Fruit fly (Drosophila melanogaster) whole organism, embryonic: ENCODE results near the gene Kpc1.

Source experiments
- Bdp1 ChIP-seq: fragments of 200-800 bp; sonication (Bioruptor generic); optimal IDR thresholded peaks from 3 replicates; lab custom pipeline; 2016; ENCODE audit warnings: missing biosample characterization, missing genetic modification characterization
- CG10321 ChIP-seq: fragments of 200-800 bp; sonication (Bioruptor generic); IDR thresholded peaks from 2 replicates; pipeline ENCODE4 v1.3.6; 2022; ENCODE audit warnings: missing biosample characterization, missing genetic modification characterization
- CG13775 ChIP-seq: fragments of 200-800 bp; sonication (Bioruptor generic); optimal IDR thresholded peaks from 3 replicates; lab custom pipeline; 2017; ENCODE audit warnings: missing biosample characterization, mild to moderate bottlenecking, missing genetic modification characterization
- CG15269 ChIP-seq: fragments of 200-800 bp; sonication (Bioruptor generic); optimal IDR thresholded peaks from 2 replicates; lab custom pipeline; 2018; ENCODE audit warnings: missing biosample characterization, mild to moderate bottlenecking, missing genetic modification characterization, moderate library complexity
- CG1529 ChIP-seq: fragments of 200-800 bp; sonication (Bioruptor generic); optimal IDR thresholded peaks from 3 replicates; lab custom pipeline; 2018; ENCODE audit warnings: missing biosample characterization, missing genetic modification characterization
- CG17385 ChIP-seq: fragments of 200-800 bp; sonication (Bioruptor generic); optimal IDR thresholded peaks from 3 replicates; lab custom pipeline; 2018; ENCODE audit warnings: missing biosample characterization, mild to moderate bottlenecking, missing genetic modification characterization
- CG17612 ChIP-seq: fragments of 200-800 bp; sonication (Bioruptor generic); IDR thresholded peaks from 2 replicates; pipeline ENCODE4 v1.3.6; 2022; ENCODE audit warnings: missing biosample characterization, missing genetic modification characterization
- CG18599 ChIP-seq: fragments of 200-800 bp; sonication (Bioruptor generic); optimal IDR thresholded peaks from 3 replicates; lab custom pipeline; 2017; ENCODE audit warnings: missing biosample characterization, missing genetic modification characterization, mild to moderate bottlenecking, moderate library complexity, missing genetic modification reagents
- CG31365 ChIP-seq: fragments of 200-800 bp; sonication (Bioruptor generic); optimal IDR thresholded peaks from 2 replicates; lab custom pipeline; 2018; ENCODE audit warnings: missing biosample characterization, mild to moderate bottlenecking, missing genetic modification characterization
- CG4854 ChIP-seq: fragments of 200-800 bp; sonication (Bioruptor generic); optimal IDR thresholded peaks from 2 replicates; lab custom pipeline; 2016; ENCODE audit warnings: missing biosample characterization, missing genetic modification characterization, inconsistent platforms
- CG6272 ChIP-seq: fragments of 200-800 bp; sonication (Bioruptor generic); IDR thresholded peaks from 2 replicates; pipeline ENCODE4 v1.3.6; 2022; ENCODE audit warnings: missing biosample characterization, missing genetic modification characterization
- CG6683 ChIP-seq: fragments of 200-800 bp; sonication (Bioruptor generic); optimal IDR thresholded peaks from 2 replicates; lab custom pipeline; 2017; ENCODE audit warnings: missing biosample characterization, mild to moderate bottlenecking, missing genetic modification characterization, missing genetic modification reagents
- CG6689 ChIP-seq: fragments of 200-800 bp; sonication (Bioruptor generic); IDR thresholded peaks from 2 replicates; pipeline ENCODE4 v1.3.6; 2022; ENCODE audit warnings: missing biosample characterization, missing genetic modification characterization
- CG6854 ChIP-seq: fragments of 200-800 bp; sonication (Bioruptor generic); optimal IDR thresholded peaks from 3 replicates; lab custom pipeline; 2017; ENCODE audit warnings: missing biosample characterization, mild to moderate bottlenecking, missing genetic modification characterization
- CG7839 ChIP-seq: fragments of 200-800 bp; sonication (Bioruptor generic); optimal IDR thresholded peaks from 3 replicates; lab custom pipeline; 2018; ENCODE audit warnings: missing biosample characterization, mild to moderate bottlenecking, missing genetic modification characterization, moderate library complexity
- CG8290 ChIP-seq, 3 experiments: fragments of 200-800 bp; sonication (Bioruptor generic); optimal IDR thresholded peaks; 2 replicates each; lab custom pipeline; 2016 to 2019; ENCODE audit warnings: missing biosample characterization in 3 of 3, missing genetic modification characterization in 3 of 3, mild to moderate bottlenecking in 2 of 3, moderate library complexity in 1 of 3
- CG9932 ChIP-seq: fragments of 200-800 bp; sonication (Bioruptor generic); IDR thresholded peaks from 2 replicates; pipeline ENCODE4 v1.3.6; 2022; ENCODE audit warnings: missing biosample characterization, missing genetic modification characterization
- D ChIP-seq, 2 experiments: fragments of 200-800 bp in 1 of 2; fragments of >200 bp in 1 of 2; sonication (Bioruptor generic) in 1 of 2; optimal IDR thresholded peaks; 2 replicates in 1 of 2; 3 replicates in 1 of 2; lab custom pipeline; 2017; ENCODE audit warnings: mild to moderate bottlenecking in 1 of 2, missing biosample characterization in 1 of 2, missing genetic modification characterization in 1 of 2, missing genetic modification reagents in 1 of 2
- Dbx ChIP-seq: fragments of 200-800 bp; sonication (Bioruptor generic); IDR thresholded peaks from 3 replicates; pipeline ENCODE4 v1.3.6; 2022; ENCODE audit warnings: missing biosample characterization, missing genetic modification characterization
- H15 ChIP-seq: fragments of 200-800 bp; sonication (Bioruptor generic); IDR thresholded peaks from 3 replicates; pipeline ENCODE4 v1.3.6; 2022; ENCODE audit warnings: missing biosample characterization, missing genetic modification characterization
- HmgD ChIP-seq: fragments of 200-800 bp; sonication (Bioruptor generic); optimal IDR thresholded peaks from 3 replicates; lab custom pipeline; 2016; ENCODE audit warnings: missing biosample characterization, missing genetic modification characterization
- Hr51 ChIP-seq, 2 experiments: fragments of 200-800 bp; sonication (Bioruptor generic); optimal IDR thresholded peaks; 2 replicates in 1 of 2; 3 replicates in 1 of 2; lab custom pipeline; 2016 to 2018; ENCODE audit warnings: missing biosample characterization in 2 of 2, missing genetic modification characterization in 2 of 2, mild to moderate bottlenecking in 1 of 2, moderate library complexity in 1 of 2
- Hsf ChIP-seq: fragments of 200-800 bp; sonication (Bioruptor generic); optimal IDR thresholded peaks from 3 replicates; lab custom pipeline; 2016; ENCODE audit warnings: missing biosample characterization, missing genetic modification characterization
- Max ChIP-seq: fragments of 200-800 bp; sonication (Bioruptor generic); optimal IDR thresholded peaks from 2 replicates; lab custom pipeline; 2016; ENCODE audit warnings: missing biosample characterization, mild to moderate bottlenecking, missing genetic modification characterization
- NFAT ChIP-seq: fragments of 200-800 bp; sonication (Bioruptor generic); IDR thresholded peaks from 2 replicates; pipeline ENCODE4 v1.3.6; 2022; ENCODE audit warnings: missing biosample characterization, missing genetic modification characterization
- Nf-YB ChIP-seq: fragments of 200-800 bp; sonication (Bioruptor generic); optimal IDR thresholded peaks from 3 replicates; lab custom pipeline; 2019; ENCODE audit warnings: missing biosample characterization, mild to moderate bottlenecking, missing genetic modification characterization, moderate library complexity
- Optix ChIP-seq: fragments of 200-800 bp; sonication (Bioruptor generic); IDR thresholded peaks from 3 replicates; pipeline ENCODE4 v1.3.6; 2022; ENCODE audit warnings: missing biosample characterization, missing genetic modification characterization
- Rx ChIP-seq: fragments of 200-800 bp; sonication (Bioruptor generic); IDR thresholded peaks from 2 replicates; pipeline ENCODE4 v1.3.6; 2022; ENCODE audit warnings: missing biosample characterization, missing genetic modification characterization
- TFAM ChIP-seq: fragments of 200-800 bp; sonication (Bioruptor generic); optimal IDR thresholded peaks from 2 replicates; lab custom pipeline; 2017; ENCODE audit warnings: missing biosample characterization, missing genetic modification characterization, inconsistent platforms
- Xbp1 ChIP-seq: fragments of 200-800 bp; sonication (Bioruptor generic); optimal IDR thresholded peaks from 3 replicates; lab custom pipeline; 2016; ENCODE audit warnings: missing biosample characterization, mild to moderate bottlenecking, missing genetic modification characterization
- YL-1 ChIP-seq: fragments of 200-800 bp; sonication (Bioruptor generic); optimal IDR thresholded peaks from 3 replicates; lab custom pipeline; 2017; ENCODE audit warnings: missing biosample characterization, mild to moderate bottlenecking, missing genetic modification characterization
- ab ChIP-seq: fragments of 200-800 bp; sonication (Bioruptor generic); optimal IDR thresholded peaks from 2 replicates; lab custom pipeline; 2016; ENCODE audit warnings: missing biosample characterization, missing genetic modification characterization
- ash1 ChIP-seq: fragments of 200-800 bp; sonication (Bioruptor generic); optimal IDR thresholded peaks from 2 replicates; lab custom pipeline; 2018; ENCODE audit warnings: missing biosample characterization, mild to moderate bottlenecking, missing genetic modification characterization
- bcd ChIP-seq: fragments of 200-800 bp; sonication (Bioruptor generic); optimal IDR thresholded peaks from 2 replicates; lab custom pipeline; 2017; ENCODE audit warnings: missing biosample characterization, mild to moderate bottlenecking, missing genetic modification characterization
- btn ChIP-seq: fragments of 200-800 bp; sonication (Bioruptor generic); optimal IDR thresholded peaks from 2 replicates; lab custom pipeline; 2016; ENCODE audit warnings: missing biosample characterization, missing genetic modification characterization
- chm ChIP-seq: fragments of 200-800 bp; sonication (Bioruptor generic); IDR thresholded peaks from 2 replicates; pipeline ENCODE4 v1.3.6; 2022; ENCODE audit warnings: missing biosample characterization, missing genetic modification characterization
- corto ChIP-seq: fragments of 200-800 bp; sonication (Bioruptor generic); optimal IDR thresholded peaks from 2 replicates; lab custom pipeline; 2016; ENCODE audit warnings: missing biosample characterization, mild to moderate bottlenecking, missing genetic modification characterization, moderate library complexity
- crc ChIP-seq: fragments of 200-800 bp; sonication (Bioruptor generic); optimal IDR thresholded peaks from 2 replicates; lab custom pipeline; 2016; ENCODE audit warnings: missing biosample characterization, missing genetic modification characterization
- dpn ChIP-seq, 2 experiments: fragments of 200-800 bp; sonication (Bioruptor generic); optimal IDR thresholded peaks; 3 replicates each; lab custom pipeline; 2016; ENCODE audit warnings: missing biosample characterization in 2 of 2, missing genetic modification characterization in 2 of 2
- grau ChIP-seq: fragments of 200-800 bp; optimal IDR thresholded peaks from 3 replicates; lab custom pipeline; 2019; ENCODE audit warnings: missing biosample characterization, mild to moderate bottlenecking, missing genetic modification characterization, moderate library complexity
- inv ChIP-seq: fragments of 200-800 bp; sonication (Bioruptor generic); IDR thresholded peaks from 2 replicates; pipeline ENCODE4 v1.3.6; 2022; ENCODE audit warnings: missing biosample characterization, missing genetic modification characterization; ENCODE audit not compliant: partially characterized antibody
- jing ChIP-seq: fragments of 200-800 bp; sonication (Bioruptor generic); optimal IDR thresholded peaks from 2 replicates; lab custom pipeline; 2018; ENCODE audit warnings: missing biosample characterization, mild to moderate bottlenecking, missing genetic modification characterization
- jumu ChIP-seq: fragments of 200-800 bp; sonication (Bioruptor generic); optimal IDR thresholded peaks from 3 replicates; lab custom pipeline; 2016; ENCODE audit warnings: missing biosample characterization, missing genetic modification characterization
- kah ChIP-seq: fragments of 200-800 bp; sonication (Bioruptor generic); optimal IDR thresholded peaks from 2 replicates; lab custom pipeline; 2018; ENCODE audit warnings: missing biosample characterization, mild to moderate bottlenecking, missing genetic modification characterization
- pros ChIP-seq: fragments of 200-800 bp; sonication (Bioruptor generic); optimal IDR thresholded peaks from 3 replicates; lab custom pipeline; 2019; ENCODE audit warnings: missing biosample characterization, mild to moderate bottlenecking, missing genetic modification characterization, moderate library complexity
- rib ChIP-seq: fragments of 200-800 bp; sonication (Bioruptor generic); IDR thresholded peaks from 2 replicates; pipeline ENCODE4 v1.3.6; 2022; ENCODE audit warnings: missing biosample characterization, missing genetic modification characterization
- slou ChIP-seq: fragments of 200-800 bp; sonication (Bioruptor generic); optimal IDR thresholded peaks from 3 replicates; lab custom pipeline; 2016; ENCODE audit warnings: missing biosample characterization, missing genetic modification characterization
- vfl ChIP-seq: fragments of 200-800 bp; sonication (Bioruptor generic); optimal IDR thresholded peaks from 2 replicates; lab custom pipeline; 2016; ENCODE audit warnings: missing biosample characterization, missing genetic modification characterization

The Kpc1 gene

dm6 chr3R:15208712-15209499 is 12.9 kb upstream of the Kpc1 start, which contains the start of the genes Spn88Eb and Mau2 (continued):
- TF ChIP-seq Bdp1 (GFP tag; lab: Kevin White, UChicago), result peak; percentile 56
- no peak for TF ChIP-seq CG1529 (GFP tag; lab: Kevin White, UChicago)
- 0 out of 3 replicates have a peak, but pooled peaks have one; percentile 32 for TF ChIP-seq Optix (GFP tag; lab: Robert Waterston, UW)
- TF ChIP-seq CG6689 (GFP tag; lab: Robert Waterston, UW), result 0 out of 2 replicates have a peak, but pooled peaks have one; percentile 34
- peak; percentile 64 for TF ChIP-seq HmgD
- TF ChIP-seq slou (GFP tag; lab: Kevin White, UChicago), result no peak
- peak; percentile 23 for TF ChIP-seq CG6683 (GFP tag; lab: Kevin White, UChicago)
- peak; percentile 67 for TF ChIP-seq Rx (GFP tag; lab: Robert Waterston, UW)
- peak; percentile 61; the same call in 2 of the 3 replicates for TF ChIP-seq H15 (GFP tag; lab: Robert Waterston, UW)
- TF ChIP-seq ash1 (GFP tag; lab: Kevin White, UChicago), result no peak
- no peak for TF ChIP-seq CG31365
- peak; percentile 49 for TF ChIP-seq Hsf (GFP tag; lab: Kevin White, UChicago)
- TF ChIP-seq kah (GFP tag; lab: Kevin White, UChicago), result peak; percentile 4
- peak; percentile 76 for TF ChIP-seq jumu (GFP tag; lab: Kevin White, UChicago)
- peak; percentile 66 for TF ChIP-seq grau (tag; lab: Kevin White, UChicago)
- TF ChIP-seq CG4854 (GFP tag; lab: Kevin White, UChicago), result no peak
- no peak for TF ChIP-seq CG6854 (GFP tag; lab: Kevin White, UChicago)
- TF ChIP-seq CG17385, result peak; percentile 55
- peak; percentile 72 for TF ChIP-seq CG18599 (GFP tag; lab: Kevin White, UChicago)
- TF ChIP-seq CG15269 (tag; lab: Kevin White, UChicago), result no peak
- no peak for TF ChIP-seq CG7839 (tag; lab: Kevin White, UChicago)
- no peak for TF ChIP-seq CG10321 (GFP tag; lab: Robert Waterston, UW)
- peak; percentile 45 for TF ChIP-seq vfl
- TF ChIP-seq dpn (GFP tag; optimal IDR thresholded peaks at IDR 0.05; lab: Kevin White, UChicago), result peak; percentile 70 to 76
- TF ChIP-seq chm, result peak; percentile 52; the same call in 1 of the 2 replicates
- TF ChIP-seq CG9932 (GFP tag; lab: Robert Waterston, UW), result peak; percentile 95
- TF ChIP-seq D (optimal IDR thresholded peaks at IDR 0.05; lab: Kevin White, UChicago), result no peak
- TF ChIP-seq D (GFP tag; optimal IDR thresholded peaks at IDR 0.05; lab: Kevin White, UChicago), result peak; percentile 14
- no peak for TF ChIP-seq crc (GFP tag; lab: Kevin White, UChicago)
- TF ChIP-seq jing, result no peak
- peak; percentile 75 for TF ChIP-seq Xbp1 (GFP tag; lab: Kevin White, UChicago)
- peak in 1 of 2 experiments; percentile 79 for TF ChIP-seq Hr51 (GFP tag; optimal IDR thresholded peaks at IDR 0.05; lab: Kevin White, UChicago)
- peak; percentile 67 for TF ChIP-seq YL-1 (GFP tag; lab: Kevin White, UChicago)
- TF ChIP-seq inv, result peak; percentile 49; the same call in 1 of the 2 replicates
- TF ChIP-seq CG17612 (GFP tag; lab: Robert Waterston, UW), result peak; percentile 53; the same call in 1 of the 2 replicates
- no peak for TF ChIP-seq pros (GFP tag; lab: Kevin White, UChicago)
- peak; percentile 90 for TF ChIP-seq NFAT (GFP tag; lab: Robert Waterston, UW)
- peak; percentile 75 for TF ChIP-seq CG6272 (GFP tag; lab: Robert Waterston, UW)
- no peak for TF ChIP-seq corto (GFP tag; lab: Kevin White, UChicago)
- peak; percentile 18 for TF ChIP-seq CG13775
- TF ChIP-seq ab, result no peak
- peak; percentile 42 for TF ChIP-seq Max (GFP tag; lab: Kevin White, UChicago)
- TF ChIP-seq TFAM (GFP tag; lab: Kevin White, UChicago), result no peak
- TF ChIP-seq bcd, result peak; percentile 67
- peak; percentile 87 for TF ChIP-seq rib (GFP tag; lab: Robert Waterston, UW)
- no peak for TF ChIP-seq Nf-YB
- TF ChIP-seq CG8290 (GFP tag; optimal IDR thresholded peaks at IDR 0.05; lab: Kevin White, UChicago), result peak; percentile 55
- peak in 1 of 2 experiments; percentile 53 for TF ChIP-seq CG8290 (tag; optimal IDR thresholded peaks at IDR 0.05; lab: Kevin White, UChicago)
- no peak for TF ChIP-seq btn (GFP tag; lab: Kevin White, UChicago)
- TF ChIP-seq Dbx, result peak; percentile 82
